Worm (Caenorhabditis elegans) whole organism, early embryonic: ENCODE measurements around the gene inx-11.

Experiments used
- B0310.2 ChIP-seq: sonication (generic microtip); optimal IDR thresholded peaks from 2 replicates; lab custom pipeline; 2016; ENCODE audit warnings: mild to moderate bottlenecking, missing genetic modification characterization, missing compliant biosample characterization
- aly-1 ChIP-seq: sonication (generic microtip); optimal IDR thresholded peaks from 2 replicates; lab custom pipeline; 2016; ENCODE audit warnings: missing genetic modification characterization, missing compliant biosample characterization
- ama-1 ChIP-seq: fragments of 150-350 bp; optimal IDR thresholded peaks from 2 replicates; lab custom pipeline; 2014
- ceh-36 ChIP-seq: sonication (generic microtip); optimal IDR thresholded peaks from 2 replicates; lab custom pipeline; 2016; ENCODE audit warnings: missing genetic modification characterization, inconsistent platforms, missing compliant biosample characterization
- flt-1 ChIP-seq: fragments of 200-800 bp; sonication (Bioruptor generic); IDR thresholded peaks from 2 replicates; pipeline ENCODE4 v1.3.6; 2022; ENCODE audit warnings: missing genetic modification characterization, missing compliant biosample characterization
- hmbx-1 ChIP-seq: sonication (generic microtip); optimal IDR thresholded peaks from 2 replicates; lab custom pipeline; 2016; ENCODE audit warnings: mild to moderate bottlenecking, missing genetic modification characterization, missing compliant biosample characterization
- hnd-1 ChIP-seq: sonication (generic microtip); optimal IDR thresholded peaks from 2 replicates; lab custom pipeline; 2016; ENCODE audit warnings: missing genetic modification characterization, missing compliant biosample characterization
- scrt-1 ChIP-seq: fragments of 200-800 bp; sonication (Bioruptor generic); IDR thresholded peaks from 2 replicates; pipeline ENCODE4 v1.3.6; 2022; ENCODE audit warnings: missing genetic modification characterization, missing compliant biosample characterization
- sea-1 ChIP-seq: fragments of 200-800 bp; sonication (Bioruptor generic); conservative IDR thresholded peaks from 2 replicates; pipeline ENCODE4 v1.3.6; 2022; ENCODE audit warnings: missing genetic modification characterization, missing compliant biosample characterization
- tbx-37 ChIP-seq: fragments of 200-800 bp; sonication (Bioruptor generic); conservative IDR thresholded peaks from 2 replicates; pipeline ENCODE4 v1.3.6; 2022; ENCODE audit warnings: missing genetic modification reagents, missing genetic modification characterization, missing compliant biosample characterization

- no peak for TF ChIP-seq scrt-1
- no peak for TF ChIP-seq sea-1 (GFP tag; lab: Robert Waterston, UW)
- TF ChIP-seq ama-1 = no peak
- no peak for TF ChIP-seq flt-1 (GFP tag; lab: Robert Waterston, UW)
- no peak for TF ChIP-seq B0310.2 (tag; lab: Kevin White, UChicago)
- no peak for TF ChIP-seq tbx-37 (GFP tag; lab: Robert Waterston, UW)
- TF ChIP-seq aly-1 (tag; lab: Kevin White, UChicago) = no peak
- no peak for TF ChIP-seq hnd-1 (tag; lab: Kevin White, UChicago)
- TF ChIP-seq ceh-36 (tag; lab: Kevin White, UChicago) = no peak
- TF ChIP-seq hmbx-1 = no peak
Measured at ce11 chrV:12497725-12498263, 10.8 kb downstream of the inx-11 start, which contains the start of the genes W04D2.4 and rbm-25.
